Worm (Caenorhabditis elegans) whole organism, L4 larva: Measurements from ENCODE around the gene F31E3.6.

ENCODE experiments used
- F10B5.3 ChIP-seq: sonication (generic microtip); optimal IDR thresholded peaks from 2 replicates; lab custom pipeline; 2016; ENCODE audit warnings: mild to moderate bottlenecking, missing genetic modification characterization, missing compliant biosample characterization
- R02D3.7 ChIP-seq: fragments of 150-350 bp; sonication (generic microtip); optimal IDR thresholded peaks from 3 replicates; lab custom pipeline; 2014; ENCODE audit warnings: missing biosample characterization, missing genetic modification characterization
- T26A8.4 ChIP-seq: fragments of 200-800 bp; sonication (Bioruptor generic); IDR thresholded peaks from 2 replicates; pipeline ENCODE4 v1.3.6; 2022; ENCODE audit warnings: missing genetic modification characterization, missing compliant biosample characterization
- Y105C5A.15 ChIP-seq: fragments of 200-800 bp; sonication (Bioruptor generic); IDR thresholded peaks from 2 replicates; pipeline ENCODE4 v1.3.6; 2022; ENCODE audit warnings: missing genetic modification characterization, missing compliant biosample characterization
- aha-1 ChIP-seq: fragments of 150-350 bp; peaks from one replicate; lab custom pipeline; 2014; ENCODE audit warnings: missing biosample characterization, missing genetic modification characterization
- ama-1 ChIP-seq: fragments of 150-350 bp; optimal IDR thresholded peaks from 2 replicates; lab custom pipeline; 2014; ENCODE audit warnings: inconsistent platforms, mixed read lengths
- attf-4 ChIP-seq: sonication (generic microtip); optimal IDR thresholded peaks from 3 replicates; lab custom pipeline; 2017; ENCODE audit warnings: missing biosample characterization, missing genetic modification characterization
- ceh-20 ChIP-seq: fragments of 200-800 bp; sonication (Bioruptor generic); IDR thresholded peaks from 2 replicates; pipeline ENCODE4 v1.3.6; 2022; ENCODE audit warnings: missing genetic modification reagents, missing genetic modification characterization, missing compliant biosample characterization
- ces-1 ChIP-seq: fragments of 150-350 bp; sonication (generic microtip); optimal IDR thresholded peaks from 4 replicates; lab custom pipeline; 2014; ENCODE audit warnings: missing biosample characterization, missing genetic modification reagents, missing genetic modification characterization
- cey-2 ChIP-seq: sonication (generic microtip); optimal IDR thresholded peaks from 3 replicates; lab custom pipeline; 2017; ENCODE audit warnings: missing genetic modification characterization, mild to moderate bottlenecking, missing compliant biosample characterization, antibody characterized with exemption, borderline replicate concordance; ENCODE audit not compliant: insufficient read depth
- ctbp-1 ChIP-seq: fragments of 200-800 bp; sonication (Bioruptor generic); IDR thresholded peaks from 2 replicates; pipeline ENCODE4 v1.3.6; 2022; ENCODE audit warnings: missing genetic modification reagents, missing genetic modification characterization, missing compliant biosample characterization
- daf-16 ChIP-seq, 3 experiments: sonication (generic microtip); optimal IDR thresholded peaks; 2 replicates each; lab custom pipeline; 2016 to 2017; ENCODE audit warnings: missing genetic modification characterization in 3 of 3, missing genetic modification reagents in 3 of 3, mild to moderate bottlenecking in 2 of 3, missing compliant biosample characterization in 2 of 3, missing biosample characterization in 1 of 3, moderate library complexity in 1 of 3
- daf-8 ChIP-seq: fragments of 200-800 bp; sonication (Bioruptor generic); IDR thresholded peaks from 2 replicates; pipeline ENCODE4 v1.3.6; 2022; ENCODE audit warnings: missing genetic modification characterization, missing compliant biosample characterization
- dmd-6 ChIP-seq: fragments of 200-800 bp; sonication (Bioruptor generic); IDR thresholded peaks from 2 replicates; pipeline ENCODE4 v1.3.6; 2022; ENCODE audit warnings: missing genetic modification reagents, missing genetic modification characterization, missing compliant biosample characterization
- duxl-1 ChIP-seq: sonication (generic microtip); optimal IDR thresholded peaks from 2 replicates; lab custom pipeline; 2016; ENCODE audit warnings: mild to moderate bottlenecking, missing genetic modification characterization, moderate library complexity, missing compliant biosample characterization; ENCODE audit not compliant: poor library complexity
- dve-1 ChIP-seq: sonication (generic microtip); optimal IDR thresholded peaks from 2 replicates; lab custom pipeline; 2017; ENCODE audit warnings: antibody characterized with exemption, mild to moderate bottlenecking, missing genetic modification characterization, missing compliant biosample characterization; ENCODE audit not compliant: insufficient read depth
- egl-43 ChIP-seq: fragments of 200-800 bp; sonication (Bioruptor generic); IDR thresholded peaks from 2 replicates; pipeline ENCODE4 v1.3.6; 2022; ENCODE audit warnings: missing genetic modification reagents, missing genetic modification characterization, missing compliant biosample characterization
- fkh-10 ChIP-seq: fragments of 150-350 bp; optimal IDR thresholded peaks from 2 replicates; lab custom pipeline; 2014; ENCODE audit warnings: missing biosample characterization, missing genetic modification reagents, missing genetic modification characterization
- fos-1 ChIP-seq: fragments of 150-350 bp; optimal IDR thresholded peaks from 2 replicates; lab custom pipeline; 2014; ENCODE audit warnings: missing biosample characterization, missing genetic modification characterization
- hif-1 ChIP-seq, 2 experiments: sonication (generic microtip); optimal IDR thresholded peaks; 2 replicates each; lab custom pipeline; 2016 to 2017; ENCODE audit warnings: missing compliant biosample characterization in 2 of 2, missing genetic modification characterization in 2 of 2, missing genetic modification reagents in 2 of 2, missing genotype in 2 of 2, mild to moderate bottlenecking in 1 of 2
- hlh-11 ChIP-seq: fragments of 200-800 bp; sonication (Bioruptor generic); optimal IDR thresholded peaks from 2 replicates; lab custom pipeline; 2018; ENCODE audit warnings: mild to moderate bottlenecking, missing genetic modification characterization, missing compliant biosample characterization
- hlh-30 ChIP-seq: sonication (generic microtip); optimal IDR thresholded peaks from 2 replicates; lab custom pipeline; 2017; ENCODE audit warnings: antibody characterized with exemption, mild to moderate bottlenecking, missing genetic modification characterization, missing compliant biosample characterization; ENCODE audit not compliant: insufficient read depth
- lin-1 ChIP-seq: fragments of 200-800 bp; sonication (Bioruptor generic); IDR thresholded peaks from 2 replicates; pipeline ENCODE4 v1.3.6; 2022; ENCODE audit warnings: missing genetic modification reagents, missing genetic modification characterization, missing compliant biosample characterization
- lsy-2 ChIP-seq, 2 experiments: fragments of 150-350 bp in 1 of 2; sonication (generic microtip) in 1 of 2; optimal IDR thresholded peaks; 2 replicates each; lab custom pipeline; 2014 to 2017; ENCODE audit warnings: missing biosample characterization in 2 of 2, missing genetic modification characterization in 2 of 2
- madf-5 ChIP-seq, 2 experiments: fragments of 200-800 bp; sonication (Bioruptor generic); IDR thresholded peaks; 2 replicates each; pipeline ENCODE4 v1.3.6; 2022; ENCODE audit warnings: missing compliant biosample characterization in 2 of 2, missing genetic modification characterization in 2 of 2
- mdl-1 ChIP-seq, 2 experiments: fragments of 150-350 bp in 1 of 2; sonication (generic microtip) in 1 of 2; optimal IDR thresholded peaks; 2 replicates each; lab custom pipeline; 2014 to 2017; ENCODE audit warnings: missing biosample characterization in 2 of 2, missing genetic modification characterization in 2 of 2
- mep-1 ChIP-seq: fragments of 150-350 bp; sonication (generic microtip); optimal IDR thresholded peaks from 3 replicates; lab custom pipeline; 2014; ENCODE audit warnings: missing biosample characterization, missing genetic modification characterization
- mes-2 ChIP-seq: sonication (generic microtip); optimal IDR thresholded peaks from 2 replicates; lab custom pipeline; 2016; ENCODE audit warnings: missing genotype, mild to moderate bottlenecking, missing genetic modification characterization, missing compliant biosample characterization; ENCODE audit not compliant: poor library complexity, severe bottlenecking
- mxl-3 ChIP-seq: fragments of 200-800 bp; sonication (Bioruptor generic); optimal IDR thresholded peaks from 2 replicates; lab custom pipeline; 2018; ENCODE audit warnings: mild to moderate bottlenecking, missing genetic modification characterization, missing compliant biosample characterization
- nhr-111 ChIP-seq: fragments of 200-800 bp; sonication (Bioruptor generic); optimal IDR thresholded peaks from 2 replicates; lab custom pipeline; 2018; ENCODE audit warnings: mild to moderate bottlenecking, missing genetic modification characterization, missing compliant biosample characterization
- nhr-28 ChIP-seq: fragments of 150-350 bp; optimal IDR thresholded peaks from 2 replicates; lab custom pipeline; 2014; ENCODE audit warnings: missing biosample characterization, missing genetic modification characterization
- nhr-42 ChIP-seq: fragments of 200-800 bp; sonication (Bioruptor generic); IDR thresholded peaks from 2 replicates; pipeline ENCODE4 v1.3.6; 2022; ENCODE audit warnings: missing genetic modification characterization, missing compliant biosample characterization
- nhr-6 ChIP-seq: fragments of 150-350 bp; optimal IDR thresholded peaks from 2 replicates; lab custom pipeline; 2014; ENCODE audit warnings: missing biosample characterization, missing genetic modification characterization
- nhr-76 ChIP-seq: fragments of 150-350 bp; optimal IDR thresholded peaks from 2 replicates; lab custom pipeline; 2014; ENCODE audit warnings: missing biosample characterization, missing genetic modification characterization
- nhr-77 ChIP-seq: fragments of 150-350 bp; optimal IDR thresholded peaks from 2 replicates; lab custom pipeline; 2014; ENCODE audit warnings: missing biosample characterization, missing genetic modification characterization
- php-3 ChIP-seq: fragments of 200-800 bp; sonication (Bioruptor generic); IDR thresholded peaks from 2 replicates; pipeline ENCODE4 v1.3.6; 2022; ENCODE audit warnings: missing genetic modification reagents, missing genetic modification characterization, missing compliant biosample characterization
- pqm-1 ChIP-seq: sonication (generic microtip); optimal IDR thresholded peaks from 2 replicates; lab custom pipeline; 2017; ENCODE audit warnings: missing biosample characterization, missing genetic modification characterization
- rbr-2 ChIP-seq: sonication (generic microtip); optimal IDR thresholded peaks from 2 replicates; lab custom pipeline; 2016; ENCODE audit warnings: missing genotype, missing genetic modification characterization, missing compliant biosample characterization
- snpc-1.2 ChIP-seq: fragments of 200-800 bp; sonication (Bioruptor generic); IDR thresholded peaks from 2 replicates; pipeline ENCODE4 v1.3.6; 2022; ENCODE audit warnings: missing genetic modification reagents, missing genetic modification characterization, missing compliant biosample characterization
- spr-3 ChIP-seq: fragments of 200-800 bp; sonication (Bioruptor generic); optimal IDR thresholded peaks from 2 replicates; lab custom pipeline; 2018; ENCODE audit warnings: mild to moderate bottlenecking, missing genetic modification characterization, missing compliant biosample characterization
- tag-97 ChIP-seq: fragments of 200-800 bp; sonication (Bioruptor generic); IDR thresholded peaks from 2 replicates; pipeline ENCODE4 v1.3.6; 2022; ENCODE audit warnings: missing genetic modification characterization, missing compliant biosample characterization
- unc-62 ChIP-seq, 3 experiments: fragments of 150-350 bp in 1 of 3; sonication (generic microtip); optimal IDR thresholded peaks in 2 of 3; peaks in 1 of 3; 1 replicate in 1 of 3; 2 replicates in 2 of 3; lab custom pipeline; 2014 to 2017; ENCODE audit warnings: missing biosample characterization in 3 of 3, missing genetic modification characterization in 3 of 3, missing genetic modification reagents in 3 of 3, missing genotype in 1 of 3
- vab-7 ChIP-seq: fragments of 200-800 bp; sonication (Bioruptor generic); IDR thresholded peaks from 2 replicates; pipeline ENCODE4 v1.3.6; 2022; ENCODE audit warnings: missing genetic modification reagents, missing genetic modification characterization, missing compliant biosample characterization
- zfp-3 ChIP-seq: fragments of 200-800 bp; sonication (Bioruptor generic); conservative IDR thresholded peaks from 2 replicates; pipeline ENCODE4 v1.3.6; 2022; ENCODE audit warnings: missing genetic modification reagents, missing genetic modification characterization, missing compliant biosample characterization
- ztf-11 ChIP-seq: fragments of 150-350 bp; optimal IDR thresholded peaks from 2 replicates; lab custom pipeline; 2014; ENCODE audit warnings: missing biosample characterization, missing genetic modification characterization
- ztf-7 ChIP-seq: fragments of 150-350 bp; optimal IDR thresholded peaks from 2 replicates; lab custom pipeline; 2014; ENCODE audit warnings: missing biosample characterization, missing genetic modification characterization

Gene F31E3.6

ce11 chrIII:6989201-6989600 is 7.3 kb downstream of the F31E3.6 start:
- TF ChIP-seq snpc-1.2 (GFP tag; lab: Robert Waterston, UW) (no peak), hlh-11 (tag; lab: Kevin White, UChicago) (peak; percentile 33), pqm-1 (no peak), aha-1 (tag; lab: Kevin White, UChicago) (peak; percentile 51), lin-1 (GFP tag; lab: Robert Waterston, UW) (no peak), rbr-2 (no peak), attf-4 (no peak), zfp-3 (GFP tag; lab: Robert Waterston, UW) (no peak), nhr-6 (no peak), cey-2 (tag; lab: Kevin White, UChicago) (no peak), ztf-7 (tag; lab: Kevin White, UChicago) (peak; percentile 6), nhr-77 (tag; lab: Kevin White, UChicago) (peak; percentile 34), daf-16 (GFP tag; optimal IDR thresholded peaks at IDR 0.05; lab: Kevin White, UChicago) (no peak), daf-16 (tag; optimal IDR thresholded peaks at IDR 0.05; lab: Kevin White, UChicago) (peak; percentile 96), ceh-20 (GFP tag; lab: Robert Waterston, UW) (no peak), ztf-11 (tag; lab: Kevin White, UChicago) (no peak), lsy-2 (tag; optimal IDR thresholded peaks at IDR 0.05; lab: Kevin White, UChicago) (no peak), duxl-1 (tag; lab: Kevin White, UChicago) (no peak), hif-1 (tag; optimal IDR thresholded peaks at IDR 0.05; lab: Kevin White, UChicago) (no peak), R02D3.7 (no peak), mes-2 (no peak), Y105C5A.15 (no peak), unc-62 (GFP tag; optimal IDR thresholded peaks at IDR 0.05 in 1 of 2; lab: Kevin White, UChicago) (peak in 1 of 2 experiments; percentile 38), unc-62 (tag; optimal IDR thresholded peaks at IDR 0.05; lab: Kevin White, UChicago) (no peak), mxl-3 (GFP tag; lab: Kevin White, UChicago) (no peak), php-3 (0 out of 2 replicates have a peak, but pooled peaks have one; percentile 37), nhr-111 (GFP tag; lab: Kevin White, UChicago) (no peak), dmd-6 (GFP tag; lab: Robert Waterston, UW) (0 out of 2 replicates have a peak, but pooled peaks have one; percentile 8), dve-1 (peak; percentile 70), mep-1 (tag; lab: Kevin White, UChicago) (peak; percentile 28), madf-5 (GFP tag; IDR thresholded peaks at IDR 0.05; lab: Robert Waterston, UW) (no peak), nhr-28 (tag; lab: Kevin White, UChicago) (peak; percentile 51), vab-7 (GFP tag; lab: Robert Waterston, UW) (no peak), ctbp-1 (GFP tag; lab: Robert Waterston, UW) (no peak), egl-43 (no peak)
- TF ChIP-seq, all 104 proteins: peak for 11

- TF ChIP-seq hlh-11 (tag; lab: Kevin White, UChicago) (peak; percentile 12), Y105C5A.15 (no peak), T26A8.4 (peak; percentile 55; the same call in 1 of the 2 replicates), mes-2 (peak; percentile 2), nhr-76 (no peak), ces-1 (GFP tag; lab: Kevin White, UChicago) (no peak), F10B5.3 (no peak), nhr-28 (tag; lab: Kevin White, UChicago) (peak; percentile 7)
These were observed 8.0 kb downstream of the F31E3.6 start, which contains the start of gene prk-1 for ce11 chrIII:6989900-6990299. Gene prk-1 (plus strand): TSS chrIII:6990168.

- TF ChIP-seq fos-1 (tag; lab: Kevin White, UChicago) = no peak
- TF ChIP-seq ama-1 (lab: Kevin White, UChicago) = no peak
- no peak for TF ChIP-seq unc-62 (GFP tag; optimal IDR thresholded peaks at IDR 0.05 in 1 of 2; lab: Kevin White, UChicago)
- no peak for TF ChIP-seq unc-62 (tag; optimal IDR thresholded peaks at IDR 0.05; lab: Kevin White, UChicago)
- peak; percentile 73 for TF ChIP-seq nhr-28 (tag; lab: Kevin White, UChicago)
- no peak for TF ChIP-seq daf-8 (GFP tag; lab: Robert Waterston, UW)
- TF ChIP-seq mdl-1 (tag; optimal IDR thresholded peaks at IDR 0.05; lab: Kevin White, UChicago) = peak in 1 of 2 experiments; percentile 16
- TF ChIP-seq pqm-1 = peak; percentile 87
- no peak for TF ChIP-seq T26A8.4
- no peak for TF ChIP-seq nhr-42 (GFP tag; lab: Robert Waterston, UW)
- TF ChIP-seq rbr-2 = no peak
- TF ChIP-seq fkh-10 = no peak
- no peak for TF ChIP-seq spr-3 (GFP tag; lab: Kevin White, UChicago)
- TF ChIP-seq Y105C5A.15 = no peak
- peak; percentile 30 for TF ChIP-seq hlh-30
- no peak for TF ChIP-seq duxl-1 (tag; lab: Kevin White, UChicago)
- peak; percentile 24; the same call in 1 of the 2 replicates for TF ChIP-seq php-3
- TF ChIP-seq dmd-6 (GFP tag; lab: Robert Waterston, UW) = peak; percentile 66
- TF ChIP-seq daf-16 (GFP tag; optimal IDR thresholded peaks at IDR 0.05; lab: Kevin White, UChicago) = peak in 1 of 2 experiments; percentile 1
- TF ChIP-seq daf-16 (tag; optimal IDR thresholded peaks at IDR 0.05; lab: Kevin White, UChicago) = peak; percentile 80
- no peak for TF ChIP-seq tag-97 (GFP tag; lab: Robert Waterston, UW)
These were observed 9.6 kb downstream of the F31E3.6 start for ce11 chrIII:6991465-6991864.
